Fruit fly (Drosophila melanogaster) whole organism, prepupa: ENCODE measurements around the gene CG32944.
A peak's percentile ranks its signal among the peaks of the same experiment; 100 is the strongest.

ENCODE experiments used
- CG10631 ChIP-seq: fragments of 200-800 bp; sonication (Bioruptor generic); optimal IDR thresholded peaks from 2 replicates; lab custom pipeline; 2016; ENCODE audit warnings: missing biosample characterization, missing genetic modification characterization
- CG10669 ChIP-seq: fragments of 200-800 bp; sonication (Bioruptor generic); optimal IDR thresholded peaks from 3 replicates; lab custom pipeline; 2018; ENCODE audit warnings: missing biosample characterization, mild to moderate bottlenecking, missing genetic modification characterization, moderate library complexity
- CG11294 ChIP-seq: fragments of 200-800 bp; sonication (Bioruptor generic); IDR thresholded peaks from 2 replicates; pipeline ENCODE4 v1.3.6; 2022; ENCODE audit warnings: missing biosample characterization, missing genetic modification characterization
- CG11762 ChIP-seq: fragments of 200-800 bp; sonication (Bioruptor generic); optimal IDR thresholded peaks from 3 replicates; lab custom pipeline; 2016; ENCODE audit warnings: missing biosample characterization, missing genetic modification characterization; ENCODE audit not compliant: insufficient read depth
- CG11902 ChIP-seq: fragments of 200-800 bp; sonication (Bioruptor generic); optimal IDR thresholded peaks from 3 replicates; lab custom pipeline; 2016; ENCODE audit warnings: missing biosample characterization, missing genetic modification characterization
- CG15336 ChIP-seq: fragments of 200-800 bp; sonication (Bioruptor generic); IDR thresholded peaks from 2 replicates; pipeline ENCODE4 v1.3.6; 2022; ENCODE audit warnings: missing biosample characterization, missing genetic modification characterization
- CG1621 ChIP-seq: fragments of 200-800 bp; sonication (Bioruptor generic); optimal IDR thresholded peaks from 3 replicates; lab custom pipeline; 2018; ENCODE audit warnings: missing biosample characterization, mild to moderate bottlenecking, missing genetic modification characterization
- CG16779 ChIP-seq: fragments of 200-800 bp; sonication (Bioruptor generic); optimal IDR thresholded peaks from 3 replicates; lab custom pipeline; 2017; ENCODE audit warnings: missing biosample characterization, mild to moderate bottlenecking, missing genetic modification characterization
- CG31627 ChIP-seq: fragments of 200-800 bp; sonication (Bioruptor generic); optimal IDR thresholded peaks from 3 replicates; lab custom pipeline; 2016; ENCODE audit warnings: missing biosample characterization, missing genetic modification characterization
- CG32006 ChIP-seq: fragments of 200-800 bp; sonication (Bioruptor generic); optimal IDR thresholded peaks from 3 replicates; lab custom pipeline; 2017; ENCODE audit warnings: missing biosample characterization, mild to moderate bottlenecking, missing genetic modification characterization
- CG34406 ChIP-seq: fragments of 200-800 bp; sonication (Bioruptor generic); optimal IDR thresholded peaks from 3 replicates; lab custom pipeline; 2016; ENCODE audit warnings: missing biosample characterization, missing genetic modification characterization
- CG4318 ChIP-seq: fragments of 200-800 bp; sonication (Bioruptor generic); optimal IDR thresholded peaks from 3 replicates; lab custom pipeline; 2017; ENCODE audit warnings: missing biosample characterization, mild to moderate bottlenecking, missing genetic modification characterization
- CG6163 ChIP-seq: fragments of 200-800 bp; sonication (Bioruptor generic); IDR thresholded peaks from 3 replicates; pipeline ENCODE4 v1.3.6; 2022; ENCODE audit warnings: missing biosample characterization, missing genetic modification characterization
- CG6792 ChIP-seq: fragments of 200-800 bp; sonication (Bioruptor generic); optimal IDR thresholded peaks from 3 replicates; lab custom pipeline; 2016; ENCODE audit warnings: missing biosample characterization, missing genetic modification characterization
- CG6808 ChIP-seq: fragments of 200-800 bp; sonication (Bioruptor generic); optimal IDR thresholded peaks from 3 replicates; lab custom pipeline; 2017; ENCODE audit warnings: missing biosample characterization, missing genetic modification characterization, mild to moderate bottlenecking, moderate library complexity, missing genetic modification reagents
- CG6854 ChIP-seq: fragments of 200-800 bp; sonication (Bioruptor generic); optimal IDR thresholded peaks from 2 replicates; lab custom pipeline; 2017; ENCODE audit warnings: missing biosample characterization, mild to moderate bottlenecking, missing genetic modification characterization
- CG8119 ChIP-seq: fragments of 200-800 bp; sonication (Bioruptor generic); IDR thresholded peaks from 3 replicates; pipeline ENCODE4 v1.3.6; 2022; ENCODE audit warnings: missing biosample characterization, missing genetic modification characterization
- CG8319 ChIP-seq: fragments of 200-800 bp; sonication (Bioruptor generic); optimal IDR thresholded peaks from 3 replicates; lab custom pipeline; 2016; ENCODE audit warnings: missing biosample characterization, missing genetic modification characterization
- CG9139 ChIP-seq: fragments of 200-800 bp; sonication (Bioruptor generic); optimal IDR thresholded peaks from 3 replicates; lab custom pipeline; 2017; ENCODE audit warnings: missing biosample characterization, mild to moderate bottlenecking, missing genetic modification characterization
- Eip75B ChIP-seq: fragments of 200-800 bp; sonication (Bioruptor generic); optimal IDR thresholded peaks from 3 replicates; lab custom pipeline; 2016; ENCODE audit warnings: missing biosample characterization, missing genetic modification characterization
- Eip78C ChIP-seq: fragments of 200-800 bp; sonication (Bioruptor generic); peaks from one replicate; lab custom pipeline; 2016; ENCODE audit warnings: missing biosample characterization, missing genetic modification characterization
- Ets96B ChIP-seq: fragments of 200-800 bp; optimal IDR thresholded peaks from 2 replicates; lab custom pipeline; 2019; ENCODE audit warnings: missing biosample characterization, mild to moderate bottlenecking, missing genetic modification characterization, moderate library complexity
- Gug ChIP-seq: fragments of 200-800 bp; sonication (Bioruptor generic); IDR thresholded peaks from 2 replicates; pipeline ENCODE4 v1.3.6; 2022; ENCODE audit warnings: missing biosample characterization, missing genetic modification characterization
- Hr38 ChIP-seq: sonication (Bioruptor generic); optimal IDR thresholded peaks from 2 replicates; lab custom pipeline; 2016; ENCODE audit warnings: missing biosample characterization, missing genetic modification characterization
- Hr39 ChIP-seq: fragments of 200-800 bp; sonication (Bioruptor generic); optimal IDR thresholded peaks from 2 replicates; lab custom pipeline; 2016; ENCODE audit warnings: missing biosample characterization, missing genetic modification characterization
- Hr4 ChIP-seq: fragments of 200-800 bp; sonication (Bioruptor generic); optimal IDR thresholded peaks from 3 replicates; lab custom pipeline; 2016; ENCODE audit warnings: missing biosample characterization, missing genetic modification characterization
- Lpt ChIP-seq: fragments of 200-800 bp; sonication (Bioruptor generic); optimal IDR thresholded peaks from 3 replicates; lab custom pipeline; 2016; ENCODE audit warnings: missing biosample characterization, missing genetic modification characterization
- Met ChIP-seq: fragments of 200-800 bp; sonication (Bioruptor generic); optimal IDR thresholded peaks from 3 replicates; lab custom pipeline; 2016; ENCODE audit warnings: missing biosample characterization, missing genetic modification characterization
- Sox102F ChIP-seq: fragments of 200-800 bp; sonication (Bioruptor generic); optimal IDR thresholded peaks from 2 replicates; lab custom pipeline; 2016; ENCODE audit warnings: missing biosample characterization, mild to moderate bottlenecking, missing genetic modification characterization
- Sox15 ChIP-seq: fragments of 200-800 bp; sonication (Bioruptor generic); optimal IDR thresholded peaks from 3 replicates; lab custom pipeline; 2016; ENCODE audit warnings: missing biosample characterization, missing genetic modification characterization
- achi ChIP-seq: fragments of 200-800 bp; sonication (Bioruptor generic); optimal IDR thresholded peaks from 3 replicates; lab custom pipeline; 2016; ENCODE audit warnings: missing biosample characterization, missing genetic modification characterization
- acj6 ChIP-seq: fragments of 200-800 bp; sonication (Bioruptor generic); optimal IDR thresholded peaks from 3 replicates; lab custom pipeline; 2016; ENCODE audit warnings: missing biosample characterization, missing genetic modification characterization
- cyc ChIP-seq: fragments of 200-800 bp; sonication (Bioruptor generic); optimal IDR thresholded peaks from 3 replicates; lab custom pipeline; 2016; ENCODE audit warnings: missing biosample characterization, missing genetic modification characterization
- dsx ChIP-seq: fragments of 200-800 bp; optimal IDR thresholded peaks from 3 replicates; lab custom pipeline; 2019; ENCODE audit warnings: missing biosample characterization, mild to moderate bottlenecking, missing genetic modification characterization, moderate library complexity; ENCODE audit not compliant: poor library complexity, severe bottlenecking
- eg ChIP-seq: fragments of 200-800 bp; sonication (Bioruptor generic); IDR thresholded peaks from 3 replicates; pipeline ENCODE4 v1.3.6; 2022; ENCODE audit warnings: missing biosample characterization, missing genetic modification characterization
- esn ChIP-seq: fragments of 200-800 bp; sonication (Bioruptor generic); optimal IDR thresholded peaks from 2 replicates; lab custom pipeline; 2016; ENCODE audit warnings: missing biosample characterization, mild to moderate bottlenecking, missing genetic modification characterization, moderate library complexity
- fd59A ChIP-seq: fragments of 200-800 bp; sonication (Bioruptor generic); optimal IDR thresholded peaks from 2 replicates; lab custom pipeline; 2017; ENCODE audit warnings: missing biosample characterization, mild to moderate bottlenecking, missing genetic modification characterization, missing genetic modification reagents
- fd85E ChIP-seq: fragments of 200-800 bp; sonication (Bioruptor generic); optimal IDR thresholded peaks from 3 replicates; lab custom pipeline; 2016; ENCODE audit warnings: missing biosample characterization, missing genetic modification characterization
- fkh ChIP-seq: fragments of 200-800 bp; sonication (Bioruptor generic); optimal IDR thresholded peaks from 3 replicates; lab custom pipeline; 2017; ENCODE audit warnings: missing biosample characterization, mild to moderate bottlenecking, missing genetic modification characterization, moderate library complexity
- pdm3 ChIP-seq: fragments of 200-800 bp; sonication (Bioruptor generic); optimal IDR thresholded peaks from 3 replicates; lab custom pipeline; 2016; ENCODE audit warnings: missing biosample characterization, missing genetic modification characterization
- salr ChIP-seq, 2 experiments: fragments of 200-800 bp; sonication (Bioruptor generic); optimal IDR thresholded peaks; 3 replicates each; lab custom pipeline; 2016 to 2018; ENCODE audit warnings: missing biosample characterization in 2 of 2, missing genetic modification characterization in 2 of 2, mild to moderate bottlenecking in 1 of 2
- svp ChIP-seq: fragments of 200-800 bp; sonication (Bioruptor generic); peaks from one replicate; lab custom pipeline; 2016; ENCODE audit warnings: missing biosample characterization, missing genetic modification characterization
- topi ChIP-seq: fragments of 200-800 bp; sonication (Bioruptor generic); optimal IDR thresholded peaks from 3 replicates; lab custom pipeline; 2016; ENCODE audit warnings: missing biosample characterization, missing genetic modification characterization
- vri ChIP-seq: fragments of 200-800 bp; sonication (Bioruptor generic); optimal IDR thresholded peaks from 3 replicates; lab custom pipeline; 2016; ENCODE audit warnings: missing biosample characterization, mild to moderate bottlenecking, missing genetic modification characterization

The CG32944 gene

dm6 chr3R:4394654-4395581, 24.5 kb downstream of the CG32944 start (continued):
- TF ChIP-seq CG32006 (GFP tag; lab: Kevin White, UChicago) (peak; percentile 97), svp (peak; percentile 98), Eip78C (GFP tag; lab: Kevin White, UChicago) (peak; percentile 99), CG11762 (GFP tag; lab: Kevin White, UChicago) (peak; percentile 87), CG6163 (GFP tag; lab: Robert Waterston, UW) (peak; percentile 95), Lpt (peak; percentile 96), CG11294 (GFP tag; lab: Robert Waterston, UW) (peak; percentile 92; the same call in 1 of the 2 replicates), Gug (GFP tag; lab: Robert Waterston, UW) (peak; percentile 93), CG16779 (tag; lab: Kevin White, UChicago) (peak; percentile 88), Sox102F (peak; percentile 96), CG15336 (GFP tag; lab: Robert Waterston, UW) (peak; percentile 97), CG6792 (GFP tag; lab: Kevin White, UChicago) (peak; percentile 93), cyc (GFP tag; lab: Kevin White, UChicago) (peak; percentile 95), CG34406 (GFP tag; lab: Kevin White, UChicago) (peak; percentile 94), pdm3 (GFP tag; lab: Kevin White, UChicago) (peak; percentile 96), CG31627 (peak; percentile 95), topi (peak; percentile 95), CG10669 (GFP tag; lab: Kevin White, UChicago) (peak; percentile 86), Met (peak; percentile 94), CG10631 (GFP tag; lab: Kevin White, UChicago) (peak; percentile 85), CG6808 (peak; percentile 65), fkh (GFP tag; lab: Kevin White, UChicago) (peak; percentile 89), Ets96B (peak; percentile 87), dsx (GFP tag; lab: Kevin White, UChicago) (peak; percentile 88), acj6 (GFP tag; lab: Kevin White, UChicago) (peak; percentile 94), CG9139 (peak; percentile 52), Eip75B (GFP tag; lab: Kevin White, UChicago) (peak; percentile 92), Sox15 (peak; percentile 88), Hr39 (GFP tag; lab: Kevin White, UChicago) (peak; percentile 96), salr (GFP tag; optimal IDR thresholded peaks at IDR 0.05; lab: Kevin White, UChicago) (peak; percentile 86 to 89), CG1621 (tag; lab: Kevin White, UChicago) (peak; percentile 90), CG8319 (GFP tag; lab: Kevin White, UChicago) (peak; percentile 83), fd85E (GFP tag; lab: Kevin White, UChicago) (peak; percentile 83), Hr38 (GFP tag; lab: Kevin White, UChicago) (no peak), fd59A (peak; percentile 80), eg (GFP tag; lab: Robert Waterston, UW) (peak; percentile 96), esn (GFP tag; lab: Kevin White, UChicago) (peak; percentile 96), Hr4 (peak; percentile 97), CG11902 (peak; percentile 91)

- TF ChIP-seq CG15336 (GFP tag; lab: Robert Waterston, UW) (peak; percentile 38; the same call in 1 of the 2 replicates), Sox102F (no peak), achi (GFP tag; lab: Kevin White, UChicago) (peak; percentile 6), CG4318 (GFP tag; lab: Kevin White, UChicago) (no peak), eg (GFP tag; lab: Robert Waterston, UW) (peak; percentile 31; the same call in 1 of the 3 replicates), CG16779 (tag; lab: Kevin White, UChicago) (no peak), CG8119 (GFP tag; lab: Robert Waterston, UW) (peak; percentile 39; the same call in 1 of the 3 replicates), vri (GFP tag; lab: Kevin White, UChicago) (peak; percentile 71), CG6163 (GFP tag; lab: Robert Waterston, UW) (0 out of 3 replicates have a peak, but pooled peaks have one; percentile 15), CG6854 (GFP tag; lab: Kevin White, UChicago) (peak; percentile 47)
Measured at dm6 chr3R:4394117-4394516, 25.3 kb downstream of the CG32944 start, which contains the start of gene CG34112. CG34112 (minus strand) TSS chr3R:4394259.
